Fruit fly (Drosophila melanogaster) whole organism, embryonic: ENCODE measurements around the gene PpV.
A peak's percentile ranks its signal among the peaks of the same experiment; 100 is the strongest.

Source experiments
- C15 ChIP-seq: fragments of 200-800 bp; sonication (Bioruptor generic); IDR thresholded peaks from 3 replicates; pipeline ENCODE4 v1.3.6; 2022; ENCODE audit warnings: missing biosample characterization, missing genetic modification characterization
- CG11398 ChIP-seq: fragments of 200-800 bp; sonication (Bioruptor generic); optimal IDR thresholded peaks from 2 replicates; lab custom pipeline; 2016; ENCODE audit warnings: missing biosample characterization, missing genetic modification characterization
- CG11456 ChIP-seq: fragments of 200-800 bp; sonication (Bioruptor generic); IDR thresholded peaks from 3 replicates; pipeline ENCODE4 v1.3.6; 2022; ENCODE audit warnings: missing biosample characterization, missing genetic modification characterization
- CG12104 ChIP-seq: fragments of 200-800 bp; sonication (Bioruptor generic); optimal IDR thresholded peaks from 3 replicates; lab custom pipeline; 2016; ENCODE audit warnings: missing biosample characterization, missing genetic modification characterization
- CG12236 ChIP-seq: fragments of 200-800 bp; sonication (Bioruptor generic); optimal IDR thresholded peaks from 2 replicates; lab custom pipeline; 2016; ENCODE audit warnings: missing biosample characterization, missing genetic modification characterization
- CG12659 ChIP-seq: fragments of 200-800 bp; sonication (Bioruptor generic); optimal IDR thresholded peaks from 3 replicates; lab custom pipeline; 2017; ENCODE audit warnings: mild to moderate bottlenecking, missing biosample characterization, missing genetic modification reagents, missing genetic modification characterization
- CG13894 ChIP-seq: fragments of 200-800 bp; sonication (Bioruptor generic); optimal IDR thresholded peaks from 3 replicates; lab custom pipeline; 2018; ENCODE audit warnings: missing biosample characterization, mild to moderate bottlenecking, missing genetic modification characterization, moderate library complexity
- CG14710 ChIP-seq: fragments of 200-800 bp; sonication (Bioruptor generic); optimal IDR thresholded peaks from 3 replicates; lab custom pipeline; 2019; ENCODE audit warnings: missing biosample characterization, mild to moderate bottlenecking, missing genetic modification characterization, moderate library complexity
- CG15073 ChIP-seq: fragments of 200-800 bp; sonication (Bioruptor generic); optimal IDR thresholded peaks from 2 replicates; lab custom pipeline; 2016; ENCODE audit warnings: missing biosample characterization, missing genetic modification characterization
- CG1602 ChIP-seq: fragments of 200-800 bp; sonication (Bioruptor generic); optimal IDR thresholded peaks from 3 replicates; lab custom pipeline; 2016; ENCODE audit warnings: missing biosample characterization, missing genetic modification characterization
- CG18262 ChIP-seq: fragments of 200-800 bp; optimal IDR thresholded peaks from 3 replicates; lab custom pipeline; 2019; ENCODE audit warnings: missing biosample characterization, mild to moderate bottlenecking, missing genetic modification characterization, moderate library complexity
- CG18476 ChIP-seq: fragments of 200-800 bp; sonication (Bioruptor generic); optimal IDR thresholded peaks from 2 replicates; lab custom pipeline; 2016; ENCODE audit warnings: missing biosample characterization, mild to moderate bottlenecking, missing genetic modification characterization
- CG30403 ChIP-seq: fragments of 200-800 bp; sonication (Bioruptor generic); optimal IDR thresholded peaks from 3 replicates; lab custom pipeline; 2016; ENCODE audit warnings: missing biosample characterization, missing genetic modification characterization
- CG30431 ChIP-seq: fragments of 200-800 bp; sonication (Bioruptor generic); optimal IDR thresholded peaks from 2 replicates; lab custom pipeline; 2017; ENCODE audit warnings: missing biosample characterization, missing genetic modification characterization
- CG3281 ChIP-seq: fragments of 200-800 bp; sonication (Bioruptor generic); optimal IDR thresholded peaks from 3 replicates; lab custom pipeline; 2017; ENCODE audit warnings: missing biosample characterization, mild to moderate bottlenecking, missing genetic modification characterization
- CG33557 ChIP-seq: fragments of 200-800 bp; sonication (Bioruptor generic); optimal IDR thresholded peaks from 2 replicates; lab custom pipeline; 2019; ENCODE audit warnings: missing biosample characterization, mild to moderate bottlenecking, missing genetic modification characterization, moderate library complexity
- CG43689 ChIP-seq: fragments of 200-800 bp; sonication (Bioruptor generic); IDR thresholded peaks from 2 replicates; pipeline ENCODE4 v1.3.6; 2022; ENCODE audit warnings: missing biosample characterization, missing genetic modification characterization
- CG6654 ChIP-seq: fragments of 200-800 bp; sonication (Bioruptor generic); optimal IDR thresholded peaks from 2 replicates; lab custom pipeline; 2017; ENCODE audit warnings: missing biosample characterization, mild to moderate bottlenecking, missing genetic modification characterization
- CG6683 ChIP-seq: fragments of 200-800 bp; sonication (Bioruptor generic); optimal IDR thresholded peaks from 2 replicates; lab custom pipeline; 2017; ENCODE audit warnings: missing biosample characterization, mild to moderate bottlenecking, missing genetic modification characterization, missing genetic modification reagents
- CG6813 ChIP-seq: fragments of 200-800 bp; sonication (Bioruptor generic); optimal IDR thresholded peaks from 2 replicates; lab custom pipeline; 2017; ENCODE audit warnings: missing biosample characterization, missing genetic modification characterization, mild to moderate bottlenecking, moderate library complexity, missing genetic modification reagents
- CG6854 ChIP-seq: fragments of 200-800 bp; sonication (Bioruptor generic); optimal IDR thresholded peaks from 3 replicates; lab custom pipeline; 2017; ENCODE audit warnings: missing biosample characterization, mild to moderate bottlenecking, missing genetic modification characterization
- CG8359 ChIP-seq: fragments of 200-800 bp; sonication (Bioruptor generic); optimal IDR thresholded peaks from 2 replicates; lab custom pipeline; 2017; ENCODE audit warnings: missing biosample characterization, mild to moderate bottlenecking, missing genetic modification characterization, borderline replicate concordance
- CG8765 ChIP-seq: fragments of 200-800 bp; sonication (Bioruptor generic); IDR thresholded peaks from 2 replicates; pipeline ENCODE4 v1.3.6; 2022; ENCODE audit warnings: missing biosample characterization, missing genetic modification characterization
- Fer2 ChIP-seq: fragments of 200-800 bp; sonication (Bioruptor generic); optimal IDR thresholded peaks from 2 replicates; lab custom pipeline; 2018; ENCODE audit warnings: missing biosample characterization, mild to moderate bottlenecking, missing genetic modification characterization, moderate library complexity
- Hand ChIP-seq: fragments of 200-800 bp; sonication (Bioruptor generic); optimal IDR thresholded peaks from 2 replicates; lab custom pipeline; 2017; ENCODE audit warnings: mild to moderate bottlenecking, missing biosample characterization, missing genetic modification reagents, missing genetic modification characterization
- Hr3 ChIP-seq: fragments of 200-800 bp; sonication (Bioruptor generic); optimal IDR thresholded peaks from 3 replicates; lab custom pipeline; 2016; ENCODE audit warnings: missing biosample characterization, missing genetic modification characterization
- Nf-YC ChIP-seq: fragments of 200-800 bp; optimal IDR thresholded peaks from 3 replicates; lab custom pipeline; 2019; ENCODE audit warnings: missing biosample characterization, mild to moderate bottlenecking, missing genetic modification characterization, moderate library complexity
- Oli ChIP-seq: fragments of 200-800 bp; sonication (Bioruptor generic); optimal IDR thresholded peaks from 2 replicates; lab custom pipeline; 2018; ENCODE audit warnings: missing biosample characterization, mild to moderate bottlenecking, missing genetic modification characterization, moderate library complexity
- Rx ChIP-seq: fragments of 200-800 bp; sonication (Bioruptor generic); IDR thresholded peaks from 2 replicates; pipeline ENCODE4 v1.3.6; 2022; ENCODE audit warnings: missing biosample characterization, missing genetic modification characterization
- Sin3A ChIP-seq: fragments of >200 bp; optimal IDR thresholded peaks from 2 replicates; lab custom pipeline; 2018
- Ssrp ChIP-seq: fragments of 200-800 bp; sonication (Bioruptor generic); optimal IDR thresholded peaks from 2 replicates; lab custom pipeline; 2018; ENCODE audit warnings: missing biosample characterization, mild to moderate bottlenecking, missing genetic modification characterization, moderate library complexity
- Usf ChIP-seq: fragments of 200-800 bp; sonication (Bioruptor generic); optimal IDR thresholded peaks from 2 replicates; lab custom pipeline; 2017; ENCODE audit warnings: missing genotype, missing biosample characterization, missing genetic modification characterization
- aop ChIP-seq: fragments of 200-800 bp; sonication (Bioruptor generic); IDR thresholded peaks from 2 replicates; pipeline ENCODE4 v1.3.6; 2022; ENCODE audit warnings: missing biosample characterization, missing genetic modification characterization
- chinmo ChIP-seq: fragments of 200-800 bp; sonication (Bioruptor generic); IDR thresholded peaks from 4 replicates; pipeline ENCODE4 v1.3.6; 2022; ENCODE audit warnings: missing biosample characterization, missing genetic modification characterization; ENCODE audit not compliant: partially characterized antibody
- fd102C ChIP-seq: fragments of 200-800 bp; sonication (Bioruptor generic); optimal IDR thresholded peaks from 2 replicates; lab custom pipeline; 2018; ENCODE audit warnings: missing biosample characterization, mild to moderate bottlenecking, missing genetic modification characterization, moderate library complexity
- hbn ChIP-seq: fragments of 200-800 bp; sonication (Bioruptor generic); IDR thresholded peaks from 2 replicates; pipeline ENCODE4 v1.3.6; 2022; ENCODE audit warnings: missing biosample characterization, missing genetic modification characterization; ENCODE audit not compliant: partially characterized antibody
- ind ChIP-seq: fragments of 200-800 bp; sonication (Bioruptor generic); optimal IDR thresholded peaks from 3 replicates; lab custom pipeline; 2016; ENCODE audit warnings: missing biosample characterization, missing genetic modification characterization
- jing ChIP-seq: fragments of 200-800 bp; sonication (Bioruptor generic); optimal IDR thresholded peaks from 2 replicates; lab custom pipeline; 2018; ENCODE audit warnings: missing biosample characterization, mild to moderate bottlenecking, missing genetic modification characterization
- kni ChIP-seq: fragments of 200-800 bp; sonication (Bioruptor generic); optimal IDR thresholded peaks from 3 replicates; lab custom pipeline; 2017; ENCODE audit warnings: mild to moderate bottlenecking, missing biosample characterization, missing genetic modification reagents, missing genetic modification characterization
- knrl ChIP-seq: fragments of 200-800 bp; sonication (Bioruptor generic); IDR thresholded peaks from 3 replicates; pipeline ENCODE4 v1.3.6; 2022; ENCODE audit warnings: missing biosample characterization, missing genetic modification characterization; ENCODE audit not compliant: partially characterized antibody
- nerfin-2 ChIP-seq: fragments of 200-800 bp; sonication (Bioruptor generic); IDR thresholded peaks from 2 replicates; pipeline ENCODE4 v1.3.6; 2022; ENCODE audit warnings: missing biosample characterization, missing genetic modification characterization; ENCODE audit not compliant: partially characterized antibody
- p53 ChIP-seq: fragments of 200-800 bp; sonication (Bioruptor generic); optimal IDR thresholded peaks from 2 replicates; lab custom pipeline; 2016; ENCODE audit warnings: missing biosample characterization, missing genetic modification characterization
- pho ChIP-seq: fragments of 200-800 bp; sonication (Bioruptor generic); optimal IDR thresholded peaks from 2 replicates; lab custom pipeline; 2016; ENCODE audit warnings: missing biosample characterization, missing genetic modification characterization
- sima ChIP-seq: fragments of 200-800 bp; sonication (Bioruptor generic); optimal IDR thresholded peaks from 2 replicates; lab custom pipeline; 2016; ENCODE audit warnings: missing biosample characterization, missing genetic modification characterization
- sisA ChIP-seq: fragments of 200-800 bp; sonication (Bioruptor generic); IDR thresholded peaks from 2 replicates; pipeline ENCODE4 v1.3.6; 2022; ENCODE audit warnings: missing biosample characterization, missing genetic modification characterization
- sob ChIP-seq: fragments of 200-800 bp; sonication (Bioruptor generic); IDR thresholded peaks from 2 replicates; pipeline ENCODE4 v1.3.6; 2022; ENCODE audit warnings: missing biosample characterization, missing genetic modification characterization
- sr ChIP-seq: fragments of 200-800 bp; sonication (Bioruptor generic); IDR thresholded peaks from 3 replicates; pipeline ENCODE4 v1.3.6; 2022; ENCODE audit warnings: missing biosample characterization, missing genetic modification characterization
- stwl ChIP-seq: fragments of 200-800 bp; sonication (Bioruptor generic); optimal IDR thresholded peaks from 3 replicates; lab custom pipeline; 2018; ENCODE audit warnings: missing biosample characterization, mild to moderate bottlenecking, missing genetic modification characterization, moderate library complexity
- tup ChIP-seq: fragments of 200-800 bp; sonication (Bioruptor generic); optimal IDR thresholded peaks from 2 replicates; lab custom pipeline; 2016; ENCODE audit warnings: missing biosample characterization, mild to moderate bottlenecking, missing genetic modification characterization, moderate library complexity
- unc-4 ChIP-seq: fragments of 200-800 bp; sonication (Bioruptor generic); IDR thresholded peaks from 2 replicates; pipeline ENCODE4 v1.3.6; 2022; ENCODE audit warnings: missing biosample characterization, missing genetic modification characterization; ENCODE audit not compliant: partially characterized antibody
- wor ChIP-seq: fragments of 200-800 bp; sonication (Bioruptor generic); IDR thresholded peaks from 2 replicates; pipeline ENCODE4 v1.3.6; 2022; ENCODE audit warnings: missing biosample characterization, missing genetic modification characterization

Gene PpV

DNA sequence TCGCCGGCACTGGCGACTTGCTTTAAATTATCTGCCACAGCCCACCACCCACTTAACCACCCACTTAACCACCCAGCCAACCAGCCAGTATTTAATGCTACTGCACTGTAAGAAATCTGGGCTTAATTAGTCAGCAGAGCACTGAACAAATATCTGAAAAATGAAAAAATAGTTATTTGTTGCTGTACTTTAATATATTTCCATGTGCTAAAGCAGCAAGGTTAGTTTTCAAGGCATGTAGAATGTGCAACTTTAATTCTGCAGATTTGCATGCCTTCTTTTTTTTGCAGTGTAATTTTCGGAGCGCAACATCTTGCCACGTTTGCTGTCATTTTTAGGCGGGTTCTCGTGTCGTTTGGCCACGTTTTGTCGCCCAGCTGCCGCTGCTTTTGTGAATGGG lies 2.9 kb upstream of the PpV start (continued):
- no peak for TF ChIP-seq knrl
- no peak for TF ChIP-seq CG11398 (GFP tag; lab: Kevin White, UChicago)
- no peak for TF ChIP-seq aop (GFP tag; lab: Robert Waterston, UW)
- TF ChIP-seq fd102C, result no peak
- TF ChIP-seq sima (GFP tag; lab: Kevin White, UChicago), result no peak
- 0 out of 2 replicates have a peak, but pooled peaks have one; percentile 14 for TF ChIP-seq CG43689
- no peak for TF ChIP-seq CG15073 (GFP tag; lab: Kevin White, UChicago)
- peak; percentile 47 for TF ChIP-seq Hand (GFP tag; lab: Kevin White, UChicago)
- peak; percentile 32 for TF ChIP-seq CG12659 (GFP tag; lab: Kevin White, UChicago)
- peak; percentile 10 for TF ChIP-seq CG1602
- peak; percentile 14 for TF ChIP-seq CG12236 (GFP tag; lab: Kevin White, UChicago)
- TF ChIP-seq unc-4, result no peak
- no peak for TF ChIP-seq CG8765 (GFP tag; lab: Robert Waterston, UW)
- TF ChIP-seq CG6854, result peak; percentile 24
- TF ChIP-seq kni, result no peak
- no peak for TF ChIP-seq CG6683 (GFP tag; lab: Kevin White, UChicago)
- TF ChIP-seq sisA (GFP tag; lab: Robert Waterston, UW), result peak; percentile 47
- no peak for TF ChIP-seq sr
- TF ChIP-seq CG30431, result no peak
- TF ChIP-seq Fer2 (tag; lab: Kevin White, UChicago), result no peak
- TF ChIP-seq CG12104, result no peak
- peak; percentile 12 for TF ChIP-seq CG14710 (tag; lab: Kevin White, UChicago)
- TF ChIP-seq CG30403 (GFP tag; lab: Kevin White, UChicago), result peak; percentile 47
- TF ChIP-seq CG11456, result no peak
- peak; percentile 12 for TF ChIP-seq Hr3 (GFP tag; lab: Kevin White, UChicago)
- TF ChIP-seq stwl, result no peak
- TF ChIP-seq sob (GFP tag; lab: Robert Waterston, UW), result 0 out of 2 replicates have a peak, but pooled peaks have one; percentile 23
- no peak for TF ChIP-seq hbn
- TF ChIP-seq jing (GFP tag; lab: Kevin White, UChicago), result no peak
- TF ChIP-seq CG3281 (GFP tag; lab: Kevin White, UChicago), result peak; percentile 61
- TF ChIP-seq Usf (GFP tag; lab: Kevin White, UChicago), result no peak
- TF ChIP-seq CG6813 (GFP tag; lab: Kevin White, UChicago), result peak; percentile 43
- TF ChIP-seq CG18476 (GFP tag; lab: Kevin White, UChicago), result peak; percentile 27
- TF ChIP-seq CG33557 (GFP tag; lab: Kevin White, UChicago), result no peak
- peak; percentile 43 for TF ChIP-seq Oli (tag; lab: Kevin White, UChicago)
- no peak for TF ChIP-seq wor (GFP tag; lab: Robert Waterston, UW)
- no peak for TF ChIP-seq pho
- TF ChIP-seq Nf-YC (tag; lab: Kevin White, UChicago), result no peak
- no peak for TF ChIP-seq p53
- no peak for TF ChIP-seq CG6654 (GFP tag; lab: Kevin White, UChicago)
- TF ChIP-seq C15 (GFP tag; lab: Robert Waterston, UW), result no peak
- TF ChIP-seq tup (GFP tag; lab: Kevin White, UChicago), result no peak
- no peak for TF ChIP-seq nerfin-2
- no peak for TF ChIP-seq CG13894 (tag; lab: Kevin White, UChicago)
- no peak for TF ChIP-seq Rx (GFP tag; lab: Robert Waterston, UW)
- TF ChIP-seq chinmo (GFP tag; lab: Robert Waterston, UW), result no peak
- TF ChIP-seq Sin3A (lab: Kevin White, UChicago), result no peak
- peak; percentile 22 for TF ChIP-seq CG18262
- TF ChIP-seq CG8359 (GFP tag; lab: Kevin White, UChicago), result no peak
- TF ChIP-seq Ssrp (tag; lab: Kevin White, UChicago), result peak; percentile 30
- TF ChIP-seq ind (GFP tag; lab: Kevin White, UChicago), result peak; percentile 53
